Worm (Caenorhabditis elegans): ENCODE data around the gene mlc-3.
A peak's percentile ranks its signal among the peaks of the same experiment; 100 is the strongest.

ce11 chrIII:5610276-5610675 is 45.5 kb downstream of the mlc-3 start, which contains the start of gene C05D2.8:
- no peak for TF ChIP-seq ceh-16 (tag; optimal IDR thresholded peaks at IDR 0.05)
- no peak for TF ChIP-seq elt-1 (tag; optimal IDR thresholded peaks at IDR 0.05)
- no peak for TF ChIP-seq ceh-9 (tag; optimal IDR thresholded peaks at IDR 0.05)
- TF ChIP-seq elt-2 (tag; optimal IDR thresholded peaks at IDR 0.05): peak; percentile 81
- no peak for TF ChIP-seq nhr-237 (tag; optimal IDR thresholded peaks at IDR 0.05)
- TF ChIP-seq nfya-1 (tag; optimal IDR thresholded peaks at IDR 0.05; ENCODE audit: insufficient read depth): no peak
- TF ChIP-seq nhr-23 (tag; optimal IDR thresholded peaks at IDR 0.05): no peak
- TF ChIP-seq sea-2 (GFP tag; optimal IDR thresholded peaks at IDR 0.05): no peak
- TF ChIP-seq unc-39 (tag; optimal IDR thresholded peaks at IDR 0.05): no peak
- no peak for TF ChIP-seq nhr-11 (tag; optimal IDR thresholded peaks at IDR 0.05)
- TF ChIP-seq jun-1 (tag; optimal IDR thresholded peaks at IDR 0.05): no peak
- TF ChIP-seq nhr-43 (tag; optimal IDR thresholded peaks at IDR 0.05; ENCODE audit: poor library complexity, severe bottlenecking): no peak
- no peak for TF ChIP-seq elt-3 (tag; optimal IDR thresholded peaks at IDR 0.05)
- TF ChIP-seq pha-4 (tag; optimal IDR thresholded peaks at IDR 0.05): no peak
